Worm (Caenorhabditis elegans) whole organism, mixed stage, embryonic: ENCODE data around the gene pat-2.

Experiments used
- M03D4.4 ChIP-seq: sonication (generic microtip); optimal IDR thresholded peaks from 2 replicates; lab custom pipeline; 2017; ENCODE audit warnings: mild to moderate bottlenecking, missing genetic modification characterization, missing compliant biosample characterization
- bed-3 ChIP-seq: fragments of 200-800 bp; sonication (Bioruptor generic); optimal IDR thresholded peaks from 3 replicates; lab custom pipeline; 2018; ENCODE audit warnings: mild to moderate bottlenecking, missing genetic modification characterization, moderate library complexity, missing compliant biosample characterization
- blmp-1 ChIP-seq: fragments of 150-350 bp; optimal IDR thresholded peaks from 2 replicates; lab custom pipeline; 2014; ENCODE audit warnings: missing biosample characterization, missing genetic modification characterization
- ceh-39 ChIP-seq: fragments of 150-350 bp; optimal IDR thresholded peaks from 2 replicates; lab custom pipeline; 2014; ENCODE audit warnings: missing biosample characterization, missing genetic modification characterization
- ceh-83 ChIP-seq: fragments of 200-800 bp; sonication (Bioruptor generic); optimal IDR thresholded peaks from 2 replicates; lab custom pipeline; 2018; ENCODE audit warnings: mild to moderate bottlenecking, missing genetic modification characterization, missing compliant biosample characterization
- ces-1 ChIP-seq: fragments of 150-350 bp; optimal IDR thresholded peaks from 2 replicates; lab custom pipeline; 2014; ENCODE audit warnings: missing biosample characterization, missing genetic modification reagents, missing genetic modification characterization
- cnd-1 ChIP-seq: fragments of 200-800 bp; sonication (Bioruptor generic); optimal IDR thresholded peaks from 2 replicates; lab custom pipeline; 2018; ENCODE audit warnings: mild to moderate bottlenecking, missing genetic modification characterization, missing compliant biosample characterization
- drap-1 ChIP-seq: fragments of 200-800 bp; sonication (Bioruptor generic); optimal IDR thresholded peaks from 3 replicates; lab custom pipeline; 2018; ENCODE audit warnings: mild to moderate bottlenecking, missing genetic modification characterization, missing compliant biosample characterization
- elt-1 ChIP-seq: sonication (generic microtip); optimal IDR thresholded peaks from 2 replicates; lab custom pipeline; 2017; ENCODE audit warnings: missing genetic modification characterization, mild to moderate bottlenecking, missing compliant biosample characterization, antibody characterized with exemption, moderate library complexity, borderline replicate concordance; ENCODE audit not compliant: insufficient read depth
- flh-1 ChIP-seq: fragments of 200-800 bp; sonication (Bioruptor generic); optimal IDR thresholded peaks from 2 replicates; lab custom pipeline; 2018; ENCODE audit warnings: mild to moderate bottlenecking, missing genetic modification characterization, moderate library complexity, missing compliant biosample characterization
- ham-2 ChIP-seq: fragments of 200-800 bp; sonication (Bioruptor generic); optimal IDR thresholded peaks from 2 replicates; lab custom pipeline; 2018; ENCODE audit warnings: mild to moderate bottlenecking, missing genetic modification characterization, missing compliant biosample characterization
- hlh-1 ChIP-seq: fragments of 150-350 bp; optimal IDR thresholded peaks from 2 replicates; lab custom pipeline; 2014; ENCODE audit warnings: missing biosample characterization, missing genetic modification reagents, missing genetic modification characterization
- lin-13 ChIP-seq: fragments of 150-350 bp; optimal IDR thresholded peaks from 2 replicates; lab custom pipeline; 2014; ENCODE audit warnings: missing biosample characterization, missing genetic modification characterization
- lin-32 ChIP-seq: fragments of 200-800 bp; sonication (Bioruptor generic); optimal IDR thresholded peaks from 2 replicates; lab custom pipeline; 2018; ENCODE audit warnings: mild to moderate bottlenecking, missing genetic modification characterization, missing compliant biosample characterization
- lsy-2 ChIP-seq: fragments of 150-350 bp; optimal IDR thresholded peaks from 2 replicates; lab custom pipeline; 2014; ENCODE audit warnings: missing biosample characterization, missing genetic modification characterization
- mab-5 ChIP-seq: fragments of 150-350 bp; optimal IDR thresholded peaks from 2 replicates; lab custom pipeline; 2014; ENCODE audit warnings: missing biosample characterization, missing genetic modification characterization
- mep-1 ChIP-seq: fragments of 150-350 bp; optimal IDR thresholded peaks from 2 replicates; lab custom pipeline; 2017; ENCODE audit warnings: missing biosample characterization, missing genetic modification reagents, missing genetic modification characterization, inconsistent platforms
- nhr-12 ChIP-seq: fragments of 150-350 bp; optimal IDR thresholded peaks from 2 replicates; lab custom pipeline; 2014; ENCODE audit warnings: missing biosample characterization, missing genetic modification characterization
- nhr-2 ChIP-seq: fragments of 150-350 bp; optimal IDR thresholded peaks from 2 replicates; lab custom pipeline; 2014; ENCODE audit warnings: missing biosample characterization, missing genetic modification characterization
- nhr-237 ChIP-seq: fragments of 150-350 bp; optimal IDR thresholded peaks from 2 replicates; lab custom pipeline; 2014; ENCODE audit warnings: missing biosample characterization, missing genetic modification characterization
- nhr-28 ChIP-seq: fragments of 150-350 bp; optimal IDR thresholded peaks from 2 replicates; lab custom pipeline; 2014; ENCODE audit warnings: missing biosample characterization, missing genetic modification characterization
- nhr-76 ChIP-seq: sonication (generic microtip); optimal IDR thresholded peaks from 2 replicates; lab custom pipeline; 2017; ENCODE audit warnings: missing biosample characterization, missing genetic modification characterization
- pha-4 ChIP-seq: fragments of 150-350 bp; optimal IDR thresholded peaks from 2 replicates; lab custom pipeline; 2018; ENCODE audit warnings: missing biosample characterization, missing genetic modification reagents, missing genetic modification characterization
- sem-2 ChIP-seq: fragments of 200-800 bp; sonication (Bioruptor generic); optimal IDR thresholded peaks from 2 replicates; lab custom pipeline; 2018; ENCODE audit warnings: mild to moderate bottlenecking, missing genetic modification characterization, missing compliant biosample characterization
- snpc-4 ChIP-seq: fragments of 150-350 bp; optimal IDR thresholded peaks from 2 replicates; lab custom pipeline; 2014; ENCODE audit warnings: missing biosample characterization, missing genetic modification characterization
- sptf-1 ChIP-seq: sonication (generic microtip); optimal IDR thresholded peaks from 2 replicates; lab custom pipeline; 2017; ENCODE audit warnings: mild to moderate bottlenecking, missing genetic modification characterization, moderate library complexity, missing compliant biosample characterization
- tbx-8 ChIP-seq: fragments of 200-800 bp; sonication (Bioruptor generic); optimal IDR thresholded peaks from 2 replicates; lab custom pipeline; 2018; ENCODE audit warnings: mild to moderate bottlenecking, missing genetic modification characterization, moderate library complexity, missing compliant biosample characterization
- unc-120 ChIP-seq: sonication (generic microtip); optimal IDR thresholded peaks from 2 replicates; lab custom pipeline; 2017; ENCODE audit warnings: missing genetic modification characterization, missing compliant biosample characterization; ENCODE audit not compliant: poor library complexity, severe bottlenecking
- unc-39 ChIP-seq: fragments of 150-350 bp; optimal IDR thresholded peaks from 2 replicates; lab custom pipeline; 2014; ENCODE audit warnings: missing biosample characterization, missing genetic modification characterization
- unc-62 ChIP-seq: fragments of 150-350 bp; optimal IDR thresholded peaks from 2 replicates; lab custom pipeline; 2014; ENCODE audit warnings: missing biosample characterization, missing genetic modification reagents, missing genetic modification characterization
- zip-8 ChIP-seq: fragments of 150-350 bp; optimal IDR thresholded peaks from 2 replicates; lab custom pipeline; 2014; ENCODE audit warnings: missing biosample characterization, missing genetic modification characterization
- ztf-11 ChIP-seq: fragments of 150-350 bp; optimal IDR thresholded peaks from 2 replicates; lab custom pipeline; 2014; ENCODE audit warnings: missing biosample characterization, missing genetic modification characterization

Gene pat-2

ce11 chrIII:8839813-8840212 lies 21.1 kb downstream of the pat-2 start:
- peak; percentile 26 for TF ChIP-seq elt-1 (tag; lab: Kevin White, UChicago)
- no peak for TF ChIP-seq bed-3 (GFP tag; lab: Kevin White, UChicago)
- TF ChIP-seq sptf-1 (tag; lab: Kevin White, UChicago) = no peak
- TF ChIP-seq nhr-237 (tag; lab: Kevin White, UChicago) = no peak
- no peak for TF ChIP-seq drap-1 (GFP tag; lab: Kevin White, UChicago)
- TF ChIP-seq pha-4 (tag; lab: Kevin White, UChicago) = no peak
- no peak for TF ChIP-seq snpc-4 (tag; lab: Kevin White, UChicago)
- TF ChIP-seq flh-1 (GFP tag; lab: Kevin White, UChicago) = no peak
- TF ChIP-seq hlh-1 (tag; lab: Kevin White, UChicago) = no peak
- no peak for TF ChIP-seq nhr-2 (tag; lab: Kevin White, UChicago)
- TF ChIP-seq ham-2 = peak; percentile 77
- no peak for TF ChIP-seq ceh-83 (GFP tag; lab: Kevin White, UChicago)
- TF ChIP-seq nhr-28 (tag; lab: Kevin White, UChicago) = no peak
- TF ChIP-seq lsy-2 = no peak
- TF ChIP-seq ztf-11 (tag; lab: Kevin White, UChicago) = no peak

ce11 chrIII:8844137-8844536 lies 25.4 kb downstream of the pat-2 start:
- TF ChIP-seq zip-8 (tag; lab: Kevin White, UChicago) = no peak
- TF ChIP-seq lin-13 = no peak
- TF ChIP-seq flh-1 (GFP tag; lab: Kevin White, UChicago) = no peak
- TF ChIP-seq unc-120 (tag; lab: Kevin White, UChicago) = no peak
- TF ChIP-seq nhr-12 (tag; lab: Kevin White, UChicago) = no peak
- no peak for TF ChIP-seq mab-5 (tag; lab: Kevin White, UChicago)
- no peak for TF ChIP-seq nhr-237 (tag; lab: Kevin White, UChicago)
- no peak for TF ChIP-seq unc-62 (GFP tag; lab: Kevin White, UChicago)

DNA sequence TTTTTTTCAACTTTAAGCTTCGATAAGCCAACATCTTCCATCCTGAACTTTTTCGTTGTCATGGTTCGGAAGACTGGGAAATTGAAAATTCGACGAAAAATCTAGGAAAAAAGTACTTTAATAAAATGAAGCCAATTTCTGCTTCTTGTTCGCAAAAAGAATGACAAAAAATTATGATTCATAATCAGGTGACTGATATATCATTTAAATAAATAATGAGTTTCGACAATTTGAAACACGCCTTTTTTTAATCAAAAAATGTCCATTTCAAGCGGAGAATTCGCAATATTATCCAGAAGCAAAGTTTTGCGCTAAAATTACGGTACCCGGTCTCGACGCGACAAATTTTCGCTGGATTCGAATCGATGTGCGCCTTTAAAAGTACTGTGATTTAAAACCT lies 26.4 kb downstream of the pat-2 start, which contains the start of gene F44E2.6:
Gene F44E2.6, minus strand, starts transcription at position 101 of the 400 bp plus-strand sequence.
- TF ChIP-seq sem-2 (GFP tag; lab: Kevin White, UChicago) = no peak
- no peak for TF ChIP-seq M03D4.4 (tag; lab: Kevin White, UChicago)
- TF ChIP-seq blmp-1 (tag; lab: Kevin White, UChicago) = no peak
- no peak for TF ChIP-seq nhr-2 (tag; lab: Kevin White, UChicago)
- no peak for TF ChIP-seq cnd-1 (tag; lab: Kevin White, UChicago)
- no peak for TF ChIP-seq ceh-39 (tag; lab: Kevin White, UChicago)
- TF ChIP-seq ces-1 (GFP tag; lab: Kevin White, UChicago) = no peak
- TF ChIP-seq unc-39 (tag; lab: Kevin White, UChicago) = no peak
- no peak for TF ChIP-seq mab-5 (tag; lab: Kevin White, UChicago)
- TF ChIP-seq bed-3 (GFP tag; lab: Kevin White, UChicago) = no peak
- TF ChIP-seq unc-120 (tag; lab: Kevin White, UChicago) = no peak
- TF ChIP-seq unc-62 (GFP tag; lab: Kevin White, UChicago) = no peak
- no peak for TF ChIP-seq lin-32 (GFP tag; lab: Kevin White, UChicago)
- TF ChIP-seq nhr-76 (tag; lab: Kevin White, UChicago) = no peak
- TF ChIP-seq zip-8 (tag; lab: Kevin White, UChicago) = no peak
- no peak for TF ChIP-seq snpc-4 (tag; lab: Kevin White, UChicago)
- no peak for TF ChIP-seq hlh-1 (tag; lab: Kevin White, UChicago)
- TF ChIP-seq pha-4 (tag; lab: Kevin White, UChicago) = no peak
- TF ChIP-seq lin-13 = no peak
- TF ChIP-seq elt-1 (tag; lab: Kevin White, UChicago) = no peak

- peak; percentile 15 for TF ChIP-seq cnd-1 (tag; lab: Kevin White, UChicago)
- TF ChIP-seq ces-1 (GFP tag; lab: Kevin White, UChicago) = peak; percentile 24
- TF ChIP-seq tbx-8 (GFP tag; lab: Kevin White, UChicago) = no peak
- peak; percentile 57 for TF ChIP-seq mep-1 (tag; lab: Kevin White, UChicago)
- peak; percentile 26 for TF ChIP-seq lsy-2
- TF ChIP-seq nhr-237 (tag; lab: Kevin White, UChicago) = peak; percentile 40
- TF ChIP-seq elt-1 (tag; lab: Kevin White, UChicago) = no peak
- TF ChIP-seq pha-4 (tag; lab: Kevin White, UChicago) = peak; percentile 8
These were observed 29.0 kb downstream of the pat-2 start for ce11 chrIII:8847722-8848121.
